Worm (Caenorhabditis elegans) whole organism, midembryonic: ENCODE data around the gene Y69H2.7.

Source experiments
- T22C8.4 ChIP-seq: fragments of 200-800 bp; sonication (Bioruptor generic); IDR thresholded peaks from 2 replicates; pipeline ENCODE4 v1.3.6; 2022; ENCODE audit warnings: missing genetic modification characterization, missing compliant biosample characterization
- cog-1 ChIP-seq: sonication (generic microtip); optimal IDR thresholded peaks from 2 replicates; lab custom pipeline; 2016; ENCODE audit warnings: missing genetic modification characterization, missing compliant biosample characterization
- flt-1 ChIP-seq: fragments of 200-800 bp; sonication (Bioruptor generic); IDR thresholded peaks from 2 replicates; pipeline ENCODE4 v1.3.6; 2022; ENCODE audit warnings: missing genetic modification characterization, missing compliant biosample characterization
- klf-2 ChIP-seq: fragments of 200-800 bp; sonication (Bioruptor generic); conservative IDR thresholded peaks from 2 replicates; pipeline ENCODE4 v1.3.6; 2022; ENCODE audit warnings: missing genetic modification reagents, missing genetic modification characterization, missing compliant biosample characterization
- med-1 ChIP-seq: sonication (generic microtip); optimal IDR thresholded peaks from 2 replicates; lab custom pipeline; 2017; ENCODE audit warnings: missing genetic modification characterization, mild to moderate bottlenecking, missing compliant biosample characterization, antibody characterized with exemption, missing genetic modification reagents; ENCODE audit not compliant: insufficient read depth
- ref-1 ChIP-seq: fragments of 200-800 bp; sonication (Bioruptor generic); conservative IDR thresholded peaks from 2 replicates; pipeline ENCODE4 v1.3.6; 2022; ENCODE audit warnings: missing genetic modification reagents, missing genetic modification characterization, missing compliant biosample characterization
- tab-1 ChIP-seq: fragments of 200-800 bp; sonication (Bioruptor generic); IDR thresholded peaks from 2 replicates; pipeline ENCODE4 v1.3.6; 2022; ENCODE audit warnings: missing genetic modification characterization, missing compliant biosample characterization
- ztf-23 ChIP-seq: fragments of 200-800 bp; sonication (Bioruptor generic); IDR thresholded peaks from 2 replicates; pipeline ENCODE4 v1.3.6; 2022; ENCODE audit warnings: missing genetic modification reagents, missing genetic modification characterization, missing compliant biosample characterization
- ztf-29 ChIP-seq: fragments of 200-800 bp; sonication (Bioruptor generic); IDR thresholded peaks from 2 replicates; pipeline ENCODE4 v1.3.6; 2022; ENCODE audit warnings: missing genetic modification reagents, missing genetic modification characterization, missing compliant biosample characterization

Y69H2.7 gene

DNA sequence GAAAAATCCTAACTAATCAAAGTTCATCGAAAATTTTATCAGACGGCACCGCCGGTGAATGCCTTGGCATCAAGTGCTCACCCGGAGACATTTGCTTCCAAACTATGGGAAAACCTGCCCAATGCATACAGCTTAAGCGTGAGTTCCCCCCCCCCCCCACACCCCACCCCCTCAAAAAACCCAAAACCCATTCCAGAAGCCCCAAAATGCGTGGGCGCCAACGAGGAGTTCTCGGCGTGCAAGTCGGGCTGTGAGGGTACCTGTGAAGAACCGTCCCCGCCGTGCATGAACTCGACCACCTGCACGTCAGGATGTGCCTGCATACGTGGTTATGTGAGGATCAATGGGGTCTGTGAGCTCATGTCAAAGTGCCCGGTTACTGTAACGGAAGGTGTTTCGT, 15.4 kb upstream of the Y69H2.7 start:
- TF ChIP-seq T22C8.4 (GFP tag; lab: Robert Waterston, UW) (no peak), tab-1 (GFP tag; lab: Robert Waterston, UW) (no peak), med-1 (GFP tag; lab: Kevin White, UChicago) (no peak), klf-2 (no peak), ztf-29 (GFP tag; lab: Robert Waterston, UW) (no peak), ref-1 (GFP tag; lab: Robert Waterston, UW) (no peak), flt-1 (GFP tag; lab: Robert Waterston, UW) (no peak), cog-1 (tag; lab: Kevin White, UChicago) (no peak), ztf-23 (no peak)

DNA sequence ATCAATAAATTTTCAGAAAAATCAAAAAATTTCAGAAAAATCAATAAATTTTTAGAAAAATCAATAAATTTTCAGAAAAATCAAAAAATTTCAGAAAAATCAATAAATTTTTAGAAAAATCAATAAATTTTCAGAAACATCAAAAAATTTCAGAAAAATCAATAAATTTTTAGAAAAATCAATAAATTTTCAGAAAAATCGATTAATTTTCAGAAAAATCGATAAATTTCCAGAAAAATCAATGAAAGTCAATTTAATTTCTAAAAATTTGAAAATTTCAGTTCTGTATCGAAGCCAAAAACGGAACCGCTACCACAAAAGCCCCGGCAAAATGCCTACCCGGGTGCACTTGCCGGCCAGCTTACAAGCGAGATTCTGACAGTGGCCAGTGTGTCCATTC, 14.4 kb upstream of the Y69H2.7 start:
- peak; percentile 60 for TF ChIP-seq T22C8.4 (GFP tag; lab: Robert Waterston, UW)

- TF ChIP-seq ztf-29 (GFP tag; lab: Robert Waterston, UW) (no peak), T22C8.4 (GFP tag; lab: Robert Waterston, UW) (no peak), tab-1 (GFP tag; lab: Robert Waterston, UW) (no peak), ref-1 (GFP tag; lab: Robert Waterston, UW) (no peak), flt-1 (GFP tag; lab: Robert Waterston, UW) (no peak), med-1 (GFP tag; lab: Kevin White, UChicago) (no peak), ztf-23 (no peak), klf-2 (no peak), cog-1 (tag; lab: Kevin White, UChicago) (no peak)
Observed at ce11 chrV:18684455-18684987, 5.3 kb upstream of the Y69H2.7 start, which contains the start of gene Y69H2.17. Y69H2.17 (plus strand) TSS chrV:18684937.

DNA sequence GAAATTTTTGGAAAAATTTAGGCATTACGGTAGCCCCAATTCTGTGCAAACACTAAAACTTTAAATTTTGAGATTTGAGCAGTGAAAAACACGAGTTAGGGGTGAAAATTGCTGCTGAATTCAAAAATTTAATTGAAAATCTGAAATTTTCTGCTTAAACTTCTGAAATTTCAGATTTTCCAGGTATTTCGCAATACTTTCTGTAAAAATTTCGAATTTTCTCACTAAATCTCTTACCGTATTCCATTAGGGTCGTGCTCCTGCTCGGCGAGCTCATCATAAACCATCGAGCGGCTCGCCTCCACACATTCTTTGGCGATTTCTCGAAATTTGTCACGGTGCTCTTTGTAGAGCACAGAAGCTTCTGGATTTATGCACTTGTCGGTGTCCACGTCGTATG, 2.4 kb upstream of the Y69H2.7 start:
- TF ChIP-seq ztf-29 (GFP tag; lab: Robert Waterston, UW) (no peak), flt-1 (GFP tag; lab: Robert Waterston, UW) (no peak), ref-1 (GFP tag; lab: Robert Waterston, UW) (no peak), cog-1 (tag; lab: Kevin White, UChicago) (no peak), med-1 (GFP tag; lab: Kevin White, UChicago) (no peak), tab-1 (GFP tag; lab: Robert Waterston, UW) (no peak), klf-2 (no peak), ztf-23 (no peak), T22C8.4 (GFP tag; lab: Robert Waterston, UW) (no peak)

- TF ChIP-seq klf-2 (no peak), T22C8.4 (GFP tag; lab: Robert Waterston, UW) (no peak), med-1 (GFP tag; lab: Kevin White, UChicago) (no peak), ztf-29 (GFP tag; lab: Robert Waterston, UW) (no peak), cog-1 (tag; lab: Kevin White, UChicago) (no peak), tab-1 (GFP tag; lab: Robert Waterston, UW) (no peak), flt-1 (GFP tag; lab: Robert Waterston, UW) (no peak), ref-1 (GFP tag; lab: Robert Waterston, UW) (no peak), ztf-23 (no peak)
Observed at ce11 chrV:18695469-18695868, 5.7 kb downstream of the Y69H2.7 start.

ce11 chrV:18699326-18699725, 9.5 kb downstream of the Y69H2.7 start, which contains the start of gene nhr-241:
nhr-241 (plus strand) TSS chrV:18699451.
- TF ChIP-seq flt-1 (GFP tag; lab: Robert Waterston, UW) (no peak), klf-2 (no peak), ref-1 (GFP tag; lab: Robert Waterston, UW) (no peak), ztf-23 (no peak), T22C8.4 (GFP tag; lab: Robert Waterston, UW) (no peak), med-1 (GFP tag; lab: Kevin White, UChicago) (no peak), cog-1 (tag; lab: Kevin White, UChicago) (no peak), tab-1 (GFP tag; lab: Robert Waterston, UW) (no peak), ztf-29 (GFP tag; lab: Robert Waterston, UW) (no peak)

DNA sequence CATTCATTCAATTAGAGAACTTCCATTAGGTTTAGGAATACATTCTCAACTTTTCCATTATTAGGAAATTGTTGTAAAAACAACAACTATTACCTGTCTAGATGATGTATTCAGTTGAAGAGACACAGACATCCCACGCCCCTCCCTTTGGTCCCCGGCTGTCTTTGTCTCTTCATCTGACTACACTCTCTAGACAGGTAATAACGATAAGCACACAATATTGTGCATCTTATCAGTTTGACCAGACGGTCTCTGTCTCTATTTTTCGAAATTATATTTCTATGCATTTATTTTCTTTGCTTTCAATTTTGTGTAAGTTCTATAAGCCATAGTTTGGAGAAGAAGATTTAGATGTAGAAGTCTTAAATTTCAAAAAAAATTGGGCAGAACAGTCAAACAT, 11.5 kb downstream of the Y69H2.7 start, which contains the start of gene Y69H2.9:
Y69H2.9 (plus strand) TSS at position 233 of the 400 bp plus-strand sequence.
- TF ChIP-seq tab-1 (GFP tag; lab: Robert Waterston, UW) (no peak), ref-1 (GFP tag; lab: Robert Waterston, UW) (no peak), klf-2 (no peak), ztf-29 (GFP tag; lab: Robert Waterston, UW) (no peak), flt-1 (GFP tag; lab: Robert Waterston, UW) (no peak), T22C8.4 (GFP tag; lab: Robert Waterston, UW) (no peak)

ce11 chrV:18705319-18706062, 15.7 kb downstream of the Y69H2.7 start:
- TF ChIP-seq klf-2 (no peak), ref-1 (GFP tag; lab: Robert Waterston, UW) (no peak; the same call in none of the 2 replicates), cog-1 (tag; lab: Kevin White, UChicago) (no peak), flt-1 (GFP tag; lab: Robert Waterston, UW) (no peak), ztf-23 (no peak), T22C8.4 (GFP tag; lab: Robert Waterston, UW) (peak; percentile 49; the same call in 1 of the 2 replicates), med-1 (GFP tag; lab: Kevin White, UChicago) (no peak), ztf-29 (GFP tag; lab: Robert Waterston, UW) (no peak), tab-1 (GFP tag; lab: Robert Waterston, UW) (peak; percentile 57; the same call in 1 of the 2 replicates)

DNA sequence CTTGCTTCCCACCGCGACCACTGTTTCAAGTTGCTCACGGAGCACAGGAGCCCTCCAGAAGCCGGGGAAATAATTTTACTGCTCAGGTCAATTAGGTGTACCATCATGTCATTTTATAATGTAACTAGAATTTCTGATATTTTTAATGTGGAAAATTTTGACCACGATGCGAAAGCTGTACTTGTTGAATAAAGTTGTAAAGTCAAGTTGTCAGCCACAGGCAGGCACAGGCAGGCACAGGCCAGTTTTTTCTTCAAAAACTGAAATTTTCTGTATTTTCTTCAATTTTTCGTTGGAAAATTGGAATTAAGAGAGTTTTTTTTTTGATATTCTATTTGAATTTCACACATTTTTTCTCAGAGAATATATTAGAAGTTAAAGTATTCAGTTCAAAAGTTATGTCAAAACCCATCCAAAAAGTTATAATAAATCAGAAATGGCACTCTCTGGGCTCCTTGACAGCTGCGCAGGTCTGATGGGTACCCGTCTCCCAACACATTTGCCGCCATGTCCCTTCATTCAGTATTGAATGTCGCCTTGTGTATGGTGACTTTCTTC, 16.4 kb downstream of the Y69H2.7 start, which contains the start of gene Y17D7C.1:
Y17D7C.1 (plus strand) TSS at position 508 of the 558 bp plus-strand sequence.
- TF ChIP-seq flt-1 (GFP tag; lab: Robert Waterston, UW): no peak
- no peak for TF ChIP-seq ztf-23
- no peak for TF ChIP-seq med-1 (GFP tag; lab: Kevin White, UChicago)
- TF ChIP-seq ref-1 (GFP tag; lab: Robert Waterston, UW): no peak; the same call in 1 of the 2 replicates
- no peak for TF ChIP-seq ztf-29 (GFP tag; lab: Robert Waterston, UW)
- no peak for TF ChIP-seq T22C8.4 (GFP tag; lab: Robert Waterston, UW)
- TF ChIP-seq klf-2: no peak
- TF ChIP-seq cog-1 (tag; lab: Kevin White, UChicago): no peak
- TF ChIP-seq tab-1 (GFP tag; lab: Robert Waterston, UW): no peak
